Fruit fly (Drosophila melanogaster) whole organism, embryonic: Measurements from ENCODE around the gene Chmp1.
A peak's percentile ranks its signal among the peaks of the same experiment; 100 is the strongest.

ENCODE experiments used
- CG10267 ChIP-seq: fragments of 200-800 bp; sonication (Bioruptor generic); optimal IDR thresholded peaks from 2 replicates; lab custom pipeline; 2018; ENCODE audit warnings: missing biosample characterization, mild to moderate bottlenecking, missing genetic modification characterization, moderate library complexity
- CG10321 ChIP-seq: fragments of 200-800 bp; sonication (Bioruptor generic); IDR thresholded peaks from 2 replicates; pipeline ENCODE4 v1.3.6; 2022; ENCODE audit warnings: missing biosample characterization, missing genetic modification characterization
- CG10543 ChIP-seq: fragments of 200-800 bp; sonication (Bioruptor generic); optimal IDR thresholded peaks from 3 replicates; lab custom pipeline; 2017; ENCODE audit warnings: missing biosample characterization, mild to moderate bottlenecking, missing genetic modification characterization, moderate library complexity
- CG10654 ChIP-seq: fragments of 200-800 bp; sonication (Bioruptor generic); optimal IDR thresholded peaks from 2 replicates; lab custom pipeline; 2016; ENCODE audit warnings: missing biosample characterization, missing genetic modification characterization
- CG11504 ChIP-seq: fragments of 200-800 bp; sonication (Bioruptor generic); optimal IDR thresholded peaks from 3 replicates; lab custom pipeline; 2019; ENCODE audit warnings: missing biosample characterization, mild to moderate bottlenecking, missing genetic modification characterization, moderate library complexity
- CG14667 ChIP-seq: fragments of 200-800 bp; sonication (Bioruptor generic); IDR thresholded peaks from 2 replicates; pipeline ENCODE4 v1.3.6; 2022; ENCODE audit warnings: missing biosample characterization, missing genetic modification characterization
- CG15601 ChIP-seq: fragments of 200-800 bp; sonication (Bioruptor generic); optimal IDR thresholded peaks from 3 replicates; lab custom pipeline; 2019; ENCODE audit warnings: missing biosample characterization, mild to moderate bottlenecking, missing genetic modification characterization, moderate library complexity
- CG1603 ChIP-seq: fragments of 200-800 bp; sonication (Bioruptor generic); optimal IDR thresholded peaks from 2 replicates; lab custom pipeline; 2019; ENCODE audit warnings: missing biosample characterization, mild to moderate bottlenecking, missing genetic modification characterization, moderate library complexity
- CG1792 ChIP-seq: fragments of 200-800 bp; sonication (Bioruptor generic); optimal IDR thresholded peaks from 2 replicates; lab custom pipeline; 2016; ENCODE audit warnings: missing biosample characterization, missing genetic modification characterization
- CG1832 ChIP-seq: fragments of 200-800 bp; sonication (Bioruptor generic); optimal IDR thresholded peaks from 2 replicates; lab custom pipeline; 2017; ENCODE audit warnings: missing biosample characterization, mild to moderate bottlenecking, missing genetic modification characterization, inconsistent platforms
- CG18764 ChIP-seq: fragments of 200-800 bp; sonication (Bioruptor generic); optimal IDR thresholded peaks from 3 replicates; lab custom pipeline; 2016; ENCODE audit warnings: missing biosample characterization, missing genetic modification characterization
- CG2120 ChIP-seq: fragments of 200-800 bp; sonication (Bioruptor generic); optimal IDR thresholded peaks from 3 replicates; lab custom pipeline; 2016; ENCODE audit warnings: missing biosample characterization, missing genetic modification characterization
- CG2678 ChIP-seq: fragments of 200-800 bp; sonication (Bioruptor generic); optimal IDR thresholded peaks from 3 replicates; lab custom pipeline; 2019; ENCODE audit warnings: missing biosample characterization, mild to moderate bottlenecking, missing genetic modification characterization, moderate library complexity
- CG3065 ChIP-seq: fragments of 200-800 bp; sonication (Bioruptor generic); optimal IDR thresholded peaks from 2 replicates; lab custom pipeline; 2016; ENCODE audit warnings: missing biosample characterization, missing genetic modification characterization
- CG31224 ChIP-seq: fragments of 200-800 bp; sonication (Bioruptor generic); IDR thresholded peaks from 2 replicates; pipeline ENCODE4 v1.3.6; 2022; ENCODE audit warnings: missing biosample characterization, missing genetic modification characterization
- CG31441 ChIP-seq: fragments of 200-800 bp; sonication (Bioruptor generic); IDR thresholded peaks from 2 replicates; pipeline ENCODE4 v1.3.6; 2022; ENCODE audit warnings: missing biosample characterization, missing genetic modification characterization
- CG34422 ChIP-seq: fragments of 200-800 bp; sonication (Bioruptor generic); IDR thresholded peaks from 3 replicates; pipeline ENCODE4 v1.3.6; 2022; ENCODE audit warnings: missing biosample characterization, missing genetic modification characterization
- CG4707 ChIP-seq: fragments of 200-800 bp; sonication (Bioruptor generic); optimal IDR thresholded peaks from 2 replicates; lab custom pipeline; 2018; ENCODE audit warnings: missing biosample characterization, mild to moderate bottlenecking, missing genetic modification characterization, moderate library complexity
- CG4730 ChIP-seq: fragments of 200-800 bp; sonication (Bioruptor generic); IDR thresholded peaks from 2 replicates; pipeline ENCODE4 v1.3.6; 2022; ENCODE audit warnings: missing biosample characterization, missing genetic modification characterization
- CG6654 ChIP-seq: fragments of 200-800 bp; sonication (Bioruptor generic); optimal IDR thresholded peaks from 2 replicates; lab custom pipeline; 2017; ENCODE audit warnings: missing biosample characterization, mild to moderate bottlenecking, missing genetic modification characterization
- CG8478 ChIP-seq: fragments of >200 bp; optimal IDR thresholded peaks from 2 replicates; lab custom pipeline; 2018
- CoRest ChIP-seq: fragments of 200-800 bp; sonication (Bioruptor generic); optimal IDR thresholded peaks from 3 replicates; lab custom pipeline; 2018; ENCODE audit warnings: missing biosample characterization, mild to moderate bottlenecking, missing genetic modification characterization, moderate library complexity
- Dbx ChIP-seq: fragments of 200-800 bp; sonication (Bioruptor generic); IDR thresholded peaks from 3 replicates; pipeline ENCODE4 v1.3.6; 2022; ENCODE audit warnings: missing biosample characterization, missing genetic modification characterization
- Deaf1 ChIP-seq: fragments of 200-800 bp; optimal IDR thresholded peaks from 3 replicates; lab custom pipeline; 2019; ENCODE audit warnings: missing biosample characterization, mild to moderate bottlenecking, missing genetic modification characterization, moderate library complexity
- Fer1 ChIP-seq: fragments of 200-800 bp; sonication (Bioruptor generic); optimal IDR thresholded peaks from 2 replicates; lab custom pipeline; 2017; ENCODE audit warnings: missing biosample characterization, mild to moderate bottlenecking, missing genetic modification characterization
- Fer2 ChIP-seq: fragments of 200-800 bp; sonication (Bioruptor generic); optimal IDR thresholded peaks from 2 replicates; lab custom pipeline; 2018; ENCODE audit warnings: missing biosample characterization, mild to moderate bottlenecking, missing genetic modification characterization, moderate library complexity
- GATAe ChIP-seq: fragments of 200-800 bp; sonication (Bioruptor generic); conservative IDR thresholded peaks from 2 replicates; pipeline ENCODE4 v1.3.6; 2022; ENCODE audit warnings: missing biosample characterization, missing genetic modification characterization
- Gsc ChIP-seq: fragments of 200-800 bp; sonication (Bioruptor generic); IDR thresholded peaks from 2 replicates; pipeline ENCODE4 v1.3.6; 2022; ENCODE audit warnings: missing biosample characterization, missing genetic modification characterization
- H15 ChIP-seq: fragments of 200-800 bp; sonication (Bioruptor generic); IDR thresholded peaks from 3 replicates; pipeline ENCODE4 v1.3.6; 2022; ENCODE audit warnings: missing biosample characterization, missing genetic modification characterization
- Mad ChIP-seq: fragments of 200-800 bp; sonication (Bioruptor generic); optimal IDR thresholded peaks from 2 replicates; lab custom pipeline; 2016; ENCODE audit warnings: missing biosample characterization, missing genetic modification characterization
- PHDP ChIP-seq: fragments of 200-800 bp; sonication (Bioruptor generic); optimal IDR thresholded peaks from 3 replicates; lab custom pipeline; 2018; ENCODE audit warnings: missing biosample characterization, mild to moderate bottlenecking, missing genetic modification characterization, moderate library complexity
- Sin3A ChIP-seq: fragments of >200 bp; optimal IDR thresholded peaks from 2 replicates; lab custom pipeline; 2018
- az2 ChIP-seq: fragments of 200-800 bp; sonication (Bioruptor generic); optimal IDR thresholded peaks from 3 replicates; lab custom pipeline; 2016; ENCODE audit warnings: missing biosample characterization, missing genetic modification characterization
- bowl ChIP-seq: fragments of 200-800 bp; sonication (Bioruptor generic); IDR thresholded peaks from 2 replicates; pipeline ENCODE4 v1.3.6; 2022; ENCODE audit warnings: missing biosample characterization, missing genetic modification characterization
- chm ChIP-seq: fragments of 200-800 bp; sonication (Bioruptor generic); IDR thresholded peaks from 2 replicates; pipeline ENCODE4 v1.3.6; 2022; ENCODE audit warnings: missing biosample characterization, missing genetic modification characterization
- corto ChIP-seq: fragments of 200-800 bp; sonication (Bioruptor generic); optimal IDR thresholded peaks from 2 replicates; lab custom pipeline; 2016; ENCODE audit warnings: missing biosample characterization, mild to moderate bottlenecking, missing genetic modification characterization, moderate library complexity
- danr ChIP-seq: fragments of 200-800 bp; sonication (Bioruptor generic); IDR thresholded peaks from 2 replicates; pipeline ENCODE4 v1.3.6; 2022; ENCODE audit warnings: missing biosample characterization, missing genetic modification characterization
- dmrt99B ChIP-seq: fragments of 200-800 bp; sonication (Bioruptor generic); optimal IDR thresholded peaks from 2 replicates; lab custom pipeline; 2018; ENCODE audit warnings: missing biosample characterization, mild to moderate bottlenecking, missing genetic modification characterization, moderate library complexity
- ems ChIP-seq: fragments of 200-800 bp; sonication (Bioruptor generic); optimal IDR thresholded peaks from 3 replicates; lab custom pipeline; 2016; ENCODE audit warnings: missing biosample characterization, missing genetic modification characterization
- esg ChIP-seq: fragments of 200-800 bp; sonication (Bioruptor generic); conservative IDR thresholded peaks from 2 replicates; pipeline ENCODE4 v1.3.6; 2022; ENCODE audit warnings: missing biosample characterization, missing genetic modification characterization
- fu2 ChIP-seq: fragments of 200-800 bp; sonication (Bioruptor generic); optimal IDR thresholded peaks from 2 replicates; lab custom pipeline; 2016; ENCODE audit warnings: missing biosample characterization, missing genetic modification characterization
- gfzf ChIP-seq: fragments of 200-800 bp; sonication (Bioruptor generic); optimal IDR thresholded peaks from 2 replicates; lab custom pipeline; 2016; ENCODE audit warnings: missing biosample characterization, mild to moderate bottlenecking, missing genetic modification characterization, moderate library complexity
- luna ChIP-seq: fragments of 200-800 bp; sonication (Bioruptor generic); optimal IDR thresholded peaks from 2 replicates; lab custom pipeline; 2016; ENCODE audit warnings: missing biosample characterization, missing genetic modification characterization
- repo ChIP-seq: fragments of 200-800 bp; sonication (Bioruptor generic); optimal IDR thresholded peaks from 2 replicates; lab custom pipeline; 2016; ENCODE audit warnings: missing biosample characterization, missing genetic modification characterization
- sens ChIP-seq: fragments of 200-800 bp; sonication (Bioruptor generic); peaks from one replicate; lab custom pipeline; 2016; ENCODE audit warnings: missing biosample characterization, missing genetic modification characterization
- sens-2 ChIP-seq: fragments of 200-800 bp; sonication (Bioruptor generic); IDR thresholded peaks from 2 replicates; pipeline ENCODE4 v1.3.6; 2022; ENCODE audit warnings: missing biosample characterization, missing genetic modification characterization
- so ChIP-seq: fragments of 200-800 bp; sonication (Bioruptor generic); IDR thresholded peaks from 3 replicates; pipeline ENCODE4 v1.3.6; 2022; ENCODE audit warnings: missing biosample characterization, missing genetic modification characterization
- sqz ChIP-seq: fragments of 200-800 bp; sonication (Bioruptor generic); optimal IDR thresholded peaks from 3 replicates; lab custom pipeline; 2018; ENCODE audit warnings: missing biosample characterization, mild to moderate bottlenecking, missing genetic modification characterization
- tio ChIP-seq: fragments of 200-800 bp; sonication (Bioruptor generic); optimal IDR thresholded peaks from 2 replicates; lab custom pipeline; 2017; ENCODE audit warnings: missing biosample characterization, missing genetic modification characterization, inconsistent platforms
- trem ChIP-seq: fragments of 200-800 bp; optimal IDR thresholded peaks from 3 replicates; lab custom pipeline; 2019; ENCODE audit warnings: missing biosample characterization, mild to moderate bottlenecking, missing genetic modification characterization, moderate library complexity

Chmp1 gene

dm6 chr3L:18640584-18641527, 43.0 kb downstream of the Chmp1 start (continued):
- TF ChIP-seq az2 (GFP tag; lab: Kevin White, UChicago) (peak; percentile 90), esg (GFP tag; lab: Robert Waterston, UW) (peak; percentile 95), so (GFP tag; lab: Robert Waterston, UW) (peak; percentile 95), gfzf (GFP tag; lab: Kevin White, UChicago) (no peak), CG4730 (peak; percentile 97), CG2678 (tag; lab: Kevin White, UChicago) (peak; percentile 96), tio (GFP tag; lab: Kevin White, UChicago) (peak; percentile 75), chm (peak; percentile 97; the same call in 1 of the 2 replicates), luna (GFP tag; lab: Kevin White, UChicago) (peak; percentile 95), CG10543 (peak; percentile 94), corto (GFP tag; lab: Kevin White, UChicago) (peak; percentile 46), repo (peak; percentile 91), CoRest (tag; lab: Kevin White, UChicago) (peak; percentile 93), Mad (GFP tag; lab: Kevin White, UChicago) (peak; percentile 89), dmrt99B (tag; lab: Kevin White, UChicago) (peak; percentile 93), CG10321 (GFP tag; lab: Robert Waterston, UW) (peak; percentile 70), CG1832 (GFP tag; lab: Kevin White, UChicago) (no peak), danr (peak; percentile 92), CG15601 (peak; percentile 67), CG3065 (peak; percentile 47), Gsc (no peak), CG14667 (peak; percentile 97), sqz (peak; percentile 74), sens-2 (peak; percentile 94), Fer1 (peak; percentile 97), ems (peak; percentile 88), CG11504 (peak; percentile 93), CG6654 (peak; percentile 75), CG10267 (tag; lab: Kevin White, UChicago) (peak; percentile 85), CG18764 (peak; percentile 78), CG31224 (GFP tag; lab: Robert Waterston, UW) (peak; percentile 95), CG31441 (peak; percentile 97), CG34422 (GFP tag; lab: Robert Waterston, UW) (peak; percentile 98), Fer2 (tag; lab: Kevin White, UChicago) (peak; percentile 93), CG8478 (lab: Kevin White, UChicago) (no peak), CG10654 (peak; percentile 78), H15 (GFP tag; lab: Robert Waterston, UW) (peak; percentile 97), bowl (GFP tag; lab: Robert Waterston, UW) (peak; percentile 91), trem (peak; percentile 23), CG1792 (peak; percentile 91), GATAe (peak; percentile 83), CG2120 (GFP tag; lab: Kevin White, UChicago) (peak; percentile 99), fu2 (GFP tag; lab: Kevin White, UChicago) (peak; percentile 95), CG1603 (peak; percentile 88), CG4707 (GFP tag; lab: Kevin White, UChicago) (peak; percentile 31), Dbx (peak; percentile 99), Deaf1 (peak; percentile 85), PHDP (tag; lab: Kevin White, UChicago) (peak; percentile 94), sens (GFP tag; lab: Kevin White, UChicago) (peak; percentile 98), Sin3A (lab: Kevin White, UChicago) (no peak)
